Worm (Caenorhabditis elegans): ENCODE results near the gene C39D10.5.

DNA sequence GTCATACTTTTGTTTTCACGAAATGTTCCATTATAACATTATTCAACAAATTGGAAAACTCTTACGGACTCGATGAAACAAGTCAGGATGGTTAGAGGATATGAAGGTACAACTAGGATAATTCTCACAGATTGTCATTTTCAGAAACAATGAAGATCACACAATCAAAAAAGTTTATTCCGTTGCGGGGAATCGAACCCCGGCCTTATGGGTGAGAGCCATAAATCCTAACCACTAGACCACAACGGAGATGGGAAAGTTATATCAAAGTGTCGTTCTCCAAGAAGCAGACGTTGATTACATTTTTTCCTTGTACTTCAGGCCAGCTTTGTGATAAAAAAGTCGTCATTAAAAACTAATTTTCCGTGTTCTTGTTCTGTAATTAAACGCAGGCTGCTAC lies 5.9 kb upstream of the C39D10.5 start:
- TF ChIP-seq K02D7.2 (tag; optimal IDR thresholded peaks at IDR 0.05) (no peak), unc-42 (tag; optimal IDR thresholded peaks at IDR 0.05) (no peak), ama-1 (optimal IDR thresholded peaks at IDR 0.05) (no peak), pat-9 (tag; optimal IDR thresholded peaks at IDR 0.05) (no peak), npax-4 (tag; optimal IDR thresholded peaks at IDR 0.05) (no peak)
